Fruit fly (Drosophila melanogaster): ENCODE results near the gene CG6607.

- TF ChIP-seq CG8478 (optimal IDR thresholded peaks at IDR 0.05), result no peak
- no peak for TF ChIP-seq CTCF (optimal IDR thresholded peaks at IDR 0.05)
Observed at dm6 chr3R:24543676-24544277, 15.9 kb downstream of the CG6607 start, which contains the start of gene Cftr.

All from S2 (cell line).